Fruit fly (Drosophila melanogaster): ENCODE measurements around the gene Ctps.

Ctps gene

dm6 chr3L:15143638-15144600, 46.2 kb downstream of the Ctps start, which contains the start of the genes CG32147 and Pex3 (continued):
- TF ChIP-seq mld (GFP tag; IDR thresholded peaks at IDR 0.05; ENCODE audit: partially characterized antibody) (no peak), CrebB (tag; optimal IDR thresholded peaks at IDR 0.05) (no peak), CG12155 (GFP tag; optimal IDR thresholded peaks at IDR 0.05) (no peak), Mrtf (GFP tag; IDR thresholded peaks at IDR 0.05) (no peak), CG18476 (GFP tag; optimal IDR thresholded peaks at IDR 0.05) (no peak), ato (GFP tag; IDR thresholded peaks at IDR 0.05; ENCODE audit: partially characterized antibody) (no peak), eyg (GFP tag; optimal IDR thresholded peaks at IDR 0.05) (no peak), HLHmδ (GFP tag; optimal IDR thresholded peaks at IDR 0.05) (no peak), CG7271 (tag; optimal IDR thresholded peaks at IDR 0.05) (no peak), fru (optimal IDR thresholded peaks at IDR 0.05) (no peak), yki (optimal IDR thresholded peaks at IDR 0.05) (no peak), vfl (GFP tag; optimal IDR thresholded peaks at IDR 0.05) (no peak), NK7.1 (GFP tag; optimal IDR thresholded peaks at IDR 0.05) (no peak), Taf1 (GFP tag; IDR thresholded peaks at IDR 0.05) (no peak), CG1602 (GFP tag; optimal IDR thresholded peaks at IDR 0.05) (no peak), CG18262 (tag; optimal IDR thresholded peaks at IDR 0.05) (peak; percentile 22), schlank (tag; optimal IDR thresholded peaks at IDR 0.05) (no peak), sqz (GFP tag; optimal IDR thresholded peaks at IDR 0.05) (no peak), CG14441 (GFP tag; IDR thresholded peaks at IDR 0.05) (no peak), CG10565 (GFP tag; optimal IDR thresholded peaks at IDR 0.05) (no peak), Sry-δ (GFP tag; optimal IDR thresholded peaks at IDR 0.05) (no peak), Hr39 (optimal IDR thresholded peaks at IDR 0.05) (no peak), Nf-YC (tag; optimal IDR thresholded peaks at IDR 0.05) (no peak), run (tag; optimal IDR thresholded peaks at IDR 0.05) (no peak), CG6689 (GFP tag; IDR thresholded peaks at IDR 0.05) (no peak), dmrt99B (tag; optimal IDR thresholded peaks at IDR 0.05) (no peak), CG12769 (tag; optimal IDR thresholded peaks at IDR 0.05) (peak; percentile 35), hb (GFP tag; IDR thresholded peaks at IDR 0.05; ENCODE audit: partially characterized antibody) (0 out of 3 replicates have a peak, but pooled peaks have one; percentile 12), btn (GFP tag; optimal IDR thresholded peaks at IDR 0.05) (no peak), gcm (GFP tag; optimal IDR thresholded peaks at IDR 0.05) (no peak), Blimp-1 (GFP tag; optimal IDR thresholded peaks at IDR 0.05) (no peak), ttk (GFP tag; IDR thresholded peaks at IDR 0.05) (no peak), bigmax (GFP tag; optimal IDR thresholded peaks at IDR 0.05) (peak; percentile 3), dmrt11E (tag; optimal IDR thresholded peaks at IDR 0.05) (no peak), lbe (GFP tag; optimal IDR thresholded peaks at IDR 0.05) (peak; percentile 61), Atf3 (GFP tag; optimal IDR thresholded peaks at IDR 0.05) (no peak), tgo (GFP tag; IDR thresholded peaks at IDR 0.05) (no peak), hkb (optimal IDR thresholded peaks at IDR 0.05) (no peak), hkb (GFP tag; IDR thresholded peaks at IDR 0.05) (peak; percentile 23; the same call in 1 of the 2 replicates), CG32767 (GFP tag; IDR thresholded peaks at IDR 0.05) (peak; percentile 61; the same call in 1 of the 2 replicates), ci (GFP tag; IDR thresholded peaks at IDR 0.05) (no peak), CG7556 (GFP tag; optimal IDR thresholded peaks at IDR 0.05) (peak; percentile 7), ase (GFP tag; IDR thresholded peaks at IDR 0.05) (no peak), lab (GFP tag; optimal IDR thresholded peaks at IDR 0.05) (no peak), croc (GFP tag; conservative IDR thresholded peaks at IDR 0.05) (no peak), CG17829 (tag; optimal IDR thresholded peaks at IDR 0.05) (peak; percentile 7), peb (GFP tag; IDR thresholded peaks at IDR 0.05) (no peak), Scr (GFP tag; IDR thresholded peaks at IDR 0.05; ENCODE audit: partially characterized antibody) (no peak; the same call in 1 of the 2 replicates), chif (GFP tag; optimal IDR thresholded peaks at IDR 0.05) (no peak), ftz-f1 (GFP tag; optimal IDR thresholded peaks at IDR 0.05) (no peak)

Measured in whole organism, embryonic.